Worm (Caenorhabditis elegans): ENCODE data around the gene C39E9.7.

The C39E9.7 gene

ce11 chrIV:13112982-13113381 lies 36.5 kb upstream of the C39E9.7 start, which contains the start of gene best-2 (continued):
- no peak for TF ChIP-seq dpff-1 (tag; optimal IDR thresholded peaks at IDR 0.05)
- no peak for TF ChIP-seq rec-8 (tag; optimal IDR thresholded peaks at IDR 0.05)
- TF ChIP-seq ceh-100 (GFP tag; IDR thresholded peaks at IDR 0.05) = no peak
- no peak for TF ChIP-seq ztf-25 (GFP tag; IDR thresholded peaks at IDR 0.05)
- no peak for TF ChIP-seq F49E8.2 (tag; optimal IDR thresholded peaks at IDR 0.05; ENCODE audit: insufficient read depth)

- TF ChIP-seq nfyb-1 (GFP tag; IDR thresholded peaks at IDR 0.05) (no peak), mcd-1 (GFP tag; IDR thresholded peaks at IDR 0.05) (no peak), ama-1 (optimal IDR thresholded peaks at IDR 0.05) (no peak), ama-1 (GFP tag; optimal IDR thresholded peaks at IDR 0.05) (no peak), ekl-4 (GFP tag; IDR thresholded peaks at IDR 0.05) (no peak), nhr-120 (GFP tag; IDR thresholded peaks at IDR 0.05) (no peak), nhr-90 (tag; optimal IDR thresholded peaks at IDR 0.05) (no peak), madf-6 (GFP tag; IDR thresholded peaks at IDR 0.05) (no peak), K11D2.4 (GFP tag; IDR thresholded peaks at IDR 0.05) (no peak), madf-8 (GFP tag; conservative IDR thresholded peaks at IDR 0.05) (no peak), B0019.2 (GFP tag; conservative IDR thresholded peaks at IDR 0.05) (no peak), lag-1 (GFP tag; IDR thresholded peaks at IDR 0.05) (no peak), unc-62 (GFP tag; optimal IDR thresholded peaks at IDR 0.05) (no peak), F55B11.4 (tag; optimal IDR thresholded peaks at IDR 0.05; ENCODE audit: borderline replicate concordance, insufficient read depth) (no peak)
Measured at ce11 chrIV:13110876-13111275, 34.4 kb upstream of the C39E9.7 start.

- TF ChIP-seq chd-7 (tag; optimal IDR thresholded peaks at IDR 0.05) = no peak
- TF ChIP-seq cebp-1 (GFP tag; IDR thresholded peaks at IDR 0.05) = no peak
- no peak for TF ChIP-seq cebp-1 (tag; optimal IDR thresholded peaks at IDR 0.05)
- no peak for TF ChIP-seq ets-4 (GFP tag; optimal IDR thresholded peaks at IDR 0.05)
- peak; percentile 24 for TF ChIP-seq lin-40 (tag; optimal IDR thresholded peaks at IDR 0.05)
- TF ChIP-seq D2030.7 (GFP tag; IDR thresholded peaks at IDR 0.05) = no peak
Measured at ce11 chrIV:13109751-13110150, 33.2 kb upstream of the C39E9.7 start, which contains the start of gene best-1. best-1 (minus strand) TSS chrIV:13109779.

- TF ChIP-seq repo-1 (tag; optimal IDR thresholded peaks at IDR 0.05) = no peak
Measured at ce11 chrIV:13108430-13108829, 31.9 kb upstream of the C39E9.7 start.

- TF ChIP-seq lag-1 (GFP tag; IDR thresholded peaks at IDR 0.05) (no peak), hsf-1 (GFP tag; IDR thresholded peaks at IDR 0.05) (no peak), sea-2 (GFP tag; IDR thresholded peaks at IDR 0.05) (no peak), bed-2 (GFP tag; IDR thresholded peaks at IDR 0.05) (no peak), ekl-4 (GFP tag; IDR thresholded peaks at IDR 0.05) (no peak), F57A8.1 (GFP tag; optimal IDR thresholded peaks at IDR 0.05) (no peak), F52B5.7 (tag; optimal IDR thresholded peaks at IDR 0.05) (no peak), B0019.2 (GFP tag; conservative IDR thresholded peaks at IDR 0.05) (no peak), somi-1 (GFP tag; optimal IDR thresholded peaks at IDR 0.05) (no peak), B0261.1 (tag; optimal IDR thresholded peaks at IDR 0.05) (no peak), lsl-1 (GFP tag; optimal IDR thresholded peaks at IDR 0.05) (no peak), F23B12.7 (tag; optimal IDR thresholded peaks at IDR 0.05; ENCODE audit: insufficient read depth) (no peak), hrde-1 (tag; optimal IDR thresholded peaks at IDR 0.05; ENCODE audit: borderline replicate concordance) (no peak), madf-3 (GFP tag; IDR thresholded peaks at IDR 0.05) (no peak), nhr-27 (tag; optimal IDR thresholded peaks at IDR 0.05) (no peak), lir-1 (GFP tag; conservative IDR thresholded peaks at IDR 0.05) (no peak)
Measured at ce11 chrIV:13107359-13107758, 30.8 kb upstream of the C39E9.7 start, which contains the start of gene B0564.2. B0564.2 (plus strand) TSS chrIV:13107659.
